Fruit fly (Drosophila melanogaster) whole organism, embryonic: ENCODE measurements around the gene Mo25.

Source experiments
- CG10321 ChIP-seq: fragments of 200-800 bp; sonication (Bioruptor generic); IDR thresholded peaks from 2 replicates; pipeline ENCODE4 v1.3.6; 2022; ENCODE audit warnings: missing biosample characterization, missing genetic modification characterization
- CG11504 ChIP-seq: fragments of 200-800 bp; sonication (Bioruptor generic); optimal IDR thresholded peaks from 3 replicates; lab custom pipeline; 2019; ENCODE audit warnings: missing biosample characterization, mild to moderate bottlenecking, missing genetic modification characterization, moderate library complexity
- CG12219 ChIP-seq: fragments of 200-800 bp; sonication (Bioruptor generic); optimal IDR thresholded peaks from 3 replicates; lab custom pipeline; 2018; ENCODE audit warnings: missing biosample characterization, mild to moderate bottlenecking, missing genetic modification characterization
- CG12942 ChIP-seq: fragments of 200-800 bp; sonication (Bioruptor generic); optimal IDR thresholded peaks from 3 replicates; lab custom pipeline; 2016; ENCODE audit warnings: missing biosample characterization, missing genetic modification characterization
- CG13287 ChIP-seq: fragments of 200-800 bp; sonication (Bioruptor generic); IDR thresholded peaks from 2 replicates; pipeline ENCODE4 v1.3.6; 2022; ENCODE audit warnings: missing biosample characterization, missing genetic modification characterization; ENCODE audit not compliant: partially characterized antibody
- CG13624 ChIP-seq: fragments of 200-800 bp; sonication (Bioruptor generic); optimal IDR thresholded peaks from 2 replicates; lab custom pipeline; 2016; ENCODE audit warnings: missing biosample characterization, missing genetic modification characterization
- CG1647 ChIP-seq: fragments of 200-800 bp; sonication (Bioruptor generic); optimal IDR thresholded peaks from 3 replicates; lab custom pipeline; 2016; ENCODE audit warnings: missing biosample characterization, missing genetic modification characterization
- CG17186 ChIP-seq: fragments of 200-800 bp; sonication (Bioruptor generic); optimal IDR thresholded peaks from 3 replicates; lab custom pipeline; 2017; ENCODE audit warnings: missing biosample characterization, missing genetic modification reagents, missing genetic modification characterization
- CG17359 ChIP-seq: fragments of 200-800 bp; sonication (Bioruptor generic); optimal IDR thresholded peaks from 3 replicates; lab custom pipeline; 2018; ENCODE audit warnings: missing biosample characterization, mild to moderate bottlenecking, missing genetic modification characterization, moderate library complexity
- CG1792 ChIP-seq: fragments of 200-800 bp; sonication (Bioruptor generic); optimal IDR thresholded peaks from 2 replicates; lab custom pipeline; 2016; ENCODE audit warnings: missing biosample characterization, missing genetic modification characterization
- CG18262 ChIP-seq: fragments of 200-800 bp; optimal IDR thresholded peaks from 3 replicates; lab custom pipeline; 2019; ENCODE audit warnings: missing biosample characterization, mild to moderate bottlenecking, missing genetic modification characterization, moderate library complexity
- CG2199 ChIP-seq: fragments of 200-800 bp; sonication (Bioruptor generic); IDR thresholded peaks from 3 replicates; pipeline ENCODE4 v1.3.6; 2022; ENCODE audit warnings: missing biosample characterization, missing genetic modification characterization
- CG2875 ChIP-seq: fragments of 200-800 bp; sonication (Bioruptor generic); optimal IDR thresholded peaks from 2 replicates; lab custom pipeline; 2017; ENCODE audit warnings: missing biosample characterization, mild to moderate bottlenecking, missing genetic modification characterization, missing genetic modification reagents
- CG31441 ChIP-seq: fragments of 200-800 bp; sonication (Bioruptor generic); IDR thresholded peaks from 2 replicates; pipeline ENCODE4 v1.3.6; 2022; ENCODE audit warnings: missing biosample characterization, missing genetic modification characterization
- CG3407 ChIP-seq: fragments of 200-800 bp; sonication (Bioruptor generic); optimal IDR thresholded peaks from 2 replicates; lab custom pipeline; 2018; ENCODE audit warnings: missing biosample characterization, mild to moderate bottlenecking, missing genetic modification characterization
- CG5180 ChIP-seq: fragments of 200-800 bp; sonication (Bioruptor generic); optimal IDR thresholded peaks from 3 replicates; lab custom pipeline; 2017; ENCODE audit warnings: missing biosample characterization, missing genetic modification characterization, mild to moderate bottlenecking, moderate library complexity, missing genetic modification reagents
- CG6254 ChIP-seq: fragments of 200-800 bp; sonication (Bioruptor generic); optimal IDR thresholded peaks from 3 replicates; lab custom pipeline; 2017; ENCODE audit warnings: mild to moderate bottlenecking, missing biosample characterization, missing genetic modification reagents, missing genetic modification characterization
- CG7357 ChIP-seq: fragments of 200-800 bp; sonication (Bioruptor generic); IDR thresholded peaks from 3 replicates; pipeline ENCODE4 v1.3.6; 2022; ENCODE audit warnings: missing biosample characterization, missing genetic modification characterization
- CG7556 ChIP-seq: fragments of 200-800 bp; sonication (Bioruptor generic); optimal IDR thresholded peaks from 2 replicates; lab custom pipeline; 2017; ENCODE audit warnings: missing biosample characterization, mild to moderate bottlenecking, missing genetic modification characterization
- CG7928 ChIP-seq: fragments of 200-800 bp; sonication (Bioruptor generic); optimal IDR thresholded peaks from 2 replicates; lab custom pipeline; 2017; ENCODE audit warnings: missing biosample characterization, mild to moderate bottlenecking, missing genetic modification characterization
- CG8388 ChIP-seq: fragments of 200-800 bp; sonication (Bioruptor generic); optimal IDR thresholded peaks from 2 replicates; lab custom pipeline; 2019; ENCODE audit warnings: missing biosample characterization, mild to moderate bottlenecking, missing genetic modification characterization, moderate library complexity
- D19B ChIP-seq: fragments of 200-800 bp; sonication (Bioruptor generic); optimal IDR thresholded peaks from 2 replicates; lab custom pipeline; 2017; ENCODE audit warnings: missing biosample characterization, mild to moderate bottlenecking, missing genetic modification characterization
- Dad ChIP-seq: fragments of 200-800 bp; sonication (Bioruptor generic); optimal IDR thresholded peaks from 3 replicates; lab custom pipeline; 2016; ENCODE audit warnings: missing biosample characterization, missing genetic modification characterization
- Dll ChIP-seq: fragments of 200-800 bp; sonication (Bioruptor generic); IDR thresholded peaks from 4 replicates; pipeline ENCODE4 v1.3.6; 2022; ENCODE audit warnings: missing biosample characterization, missing genetic modification characterization; ENCODE audit not compliant: partially characterized antibody
- H2.0 ChIP-seq: fragments of 200-800 bp; sonication (Bioruptor generic); IDR thresholded peaks from 2 replicates; pipeline ENCODE4 v1.3.6; 2022; ENCODE audit warnings: missing biosample characterization, missing genetic modification characterization
- HHEX ChIP-seq: fragments of 200-800 bp; sonication (Bioruptor generic); optimal IDR thresholded peaks from 3 replicates; lab custom pipeline; 2017; ENCODE audit warnings: missing biosample characterization, mild to moderate bottlenecking, missing genetic modification characterization, missing genetic modification reagents
- HLHmδ ChIP-seq: fragments of 200-800 bp; sonication (Bioruptor generic); optimal IDR thresholded peaks from 2 replicates; lab custom pipeline; 2018; ENCODE audit warnings: missing biosample characterization, mild to moderate bottlenecking, missing genetic modification characterization, moderate library complexity
- Hr78 ChIP-seq, 2 experiments: fragments of 200-800 bp in 1 of 2; fragments of >200 bp in 1 of 2; sonication (Bioruptor generic) in 1 of 2; optimal IDR thresholded peaks; 2 replicates each; lab custom pipeline; 2017 to 2019; ENCODE audit warnings: missing biosample characterization in 2 of 2, missing genetic modification characterization in 2 of 2, mild to moderate bottlenecking in 1 of 2, moderate library complexity in 1 of 2
- Jarid2 ChIP-seq: fragments of 200-800 bp; sonication (Bioruptor generic); optimal IDR thresholded peaks from 3 replicates; lab custom pipeline; 2017; ENCODE audit warnings: mild to moderate bottlenecking, missing biosample characterization, missing genetic modification reagents, missing genetic modification characterization
- MTF-1 ChIP-seq: fragments of 200-800 bp; sonication (Bioruptor generic); optimal IDR thresholded peaks from 2 replicates; lab custom pipeline; 2018; ENCODE audit warnings: missing biosample characterization, mild to moderate bottlenecking, missing genetic modification characterization, borderline replicate concordance
- Meics ChIP-seq: fragments of 200-800 bp; sonication (Bioruptor generic); optimal IDR thresholded peaks from 2 replicates; lab custom pipeline; 2017; ENCODE audit warnings: missing biosample characterization, mild to moderate bottlenecking, missing genetic modification characterization
- Ptx1 ChIP-seq: fragments of 200-800 bp; sonication (Bioruptor generic); IDR thresholded peaks from 2 replicates; pipeline ENCODE4 v1.3.6; 2022; ENCODE audit warnings: missing biosample characterization, missing genetic modification characterization
- Tbp ChIP-seq: fragments of >200 bp; optimal IDR thresholded peaks from 2 replicates; lab custom pipeline; 2018; ENCODE audit warnings: missing biosample characterization, missing genetic modification characterization
- Xrp1 ChIP-seq: fragments of 200-800 bp; sonication (Bioruptor generic); IDR thresholded peaks from 2 replicates; pipeline ENCODE4 v1.3.6; 2022; ENCODE audit warnings: missing biosample characterization, missing genetic modification characterization
- ash1 ChIP-seq: fragments of 200-800 bp; sonication (Bioruptor generic); optimal IDR thresholded peaks from 2 replicates; lab custom pipeline; 2018; ENCODE audit warnings: missing biosample characterization, mild to moderate bottlenecking, missing genetic modification characterization
- bab2 ChIP-seq: fragments of 200-800 bp; sonication (Bioruptor generic); optimal IDR thresholded peaks from 2 replicates; lab custom pipeline; 2016; ENCODE audit warnings: missing biosample characterization, missing genetic modification characterization
- cato ChIP-seq: fragments of 200-800 bp; sonication (Bioruptor generic); optimal IDR thresholded peaks from 2 replicates; lab custom pipeline; 2016; ENCODE audit warnings: missing biosample characterization, missing genetic modification characterization, borderline replicate concordance
- croc ChIP-seq: fragments of 200-800 bp; sonication (Bioruptor generic); conservative IDR thresholded peaks from 3 replicates; pipeline ENCODE4 v1.3.6; 2022; ENCODE audit warnings: missing biosample characterization, missing genetic modification characterization
- dpn ChIP-seq, 2 experiments: fragments of 200-800 bp; sonication (Bioruptor generic); optimal IDR thresholded peaks; 3 replicates each; lab custom pipeline; 2016; ENCODE audit warnings: missing biosample characterization in 2 of 2, missing genetic modification characterization in 2 of 2
- exex ChIP-seq: fragments of 200-800 bp; sonication (Bioruptor generic); optimal IDR thresholded peaks from 4 replicates; lab custom pipeline; 2018; ENCODE audit warnings: missing biosample characterization, mild to moderate bottlenecking, missing genetic modification characterization, moderate library complexity
- gcm2 ChIP-seq: fragments of 200-800 bp; sonication (Bioruptor generic); optimal IDR thresholded peaks from 2 replicates; lab custom pipeline; 2016; ENCODE audit warnings: missing biosample characterization, missing genetic modification characterization
- grau ChIP-seq: fragments of 200-800 bp; optimal IDR thresholded peaks from 3 replicates; lab custom pipeline; 2019; ENCODE audit warnings: missing biosample characterization, mild to moderate bottlenecking, missing genetic modification characterization, moderate library complexity
- insv ChIP-seq, 2 experiments: fragments of 200-800 bp; sonication (Bioruptor generic); optimal IDR thresholded peaks; 3 replicates each; lab custom pipeline; 2016 to 2018; ENCODE audit warnings: missing biosample characterization in 2 of 2, missing genetic modification characterization in 2 of 2
- lab ChIP-seq: fragments of 200-800 bp; sonication (Bioruptor generic); optimal IDR thresholded peaks from 3 replicates; lab custom pipeline; 2017; ENCODE audit warnings: missing biosample characterization, missing genetic modification characterization, mild to moderate bottlenecking, moderate library complexity, missing genetic modification reagents
- onecut ChIP-seq: fragments of 200-800 bp; sonication (Bioruptor generic); IDR thresholded peaks from 2 replicates; pipeline ENCODE4 v1.3.6; 2022; ENCODE audit warnings: missing biosample characterization, missing genetic modification characterization
- pan ChIP-seq, 4 experiments: fragments of >200 bp in 3 of 4; fragments of 200-800 bp in 1 of 4; sonication (Bioruptor generic) in 1 of 4; optimal IDR thresholded peaks in 3 of 4; IDR thresholded peaks in 1 of 4; 2 replicates each; pipeline versions ENCODE4 v1.3.6 to Lab custom; 2017 to 2022; ENCODE audit warnings: missing biosample characterization in 2 of 4, missing genetic modification characterization in 2 of 4, mixed read lengths in 1 of 4
- pita ChIP-seq: fragments of 200-800 bp; sonication (Bioruptor generic); optimal IDR thresholded peaks from 2 replicates; lab custom pipeline; 2017; ENCODE audit warnings: missing biosample characterization, mild to moderate bottlenecking, missing genetic modification characterization
- so ChIP-seq: fragments of 200-800 bp; sonication (Bioruptor generic); IDR thresholded peaks from 3 replicates; pipeline ENCODE4 v1.3.6; 2022; ENCODE audit warnings: missing biosample characterization, missing genetic modification characterization
- unpg ChIP-seq: fragments of 200-800 bp; sonication (Bioruptor generic); optimal IDR thresholded peaks from 3 replicates; lab custom pipeline; 2018; ENCODE audit warnings: missing biosample characterization, mild to moderate bottlenecking, missing genetic modification characterization, moderate library complexity

Gene Mo25

DNA sequence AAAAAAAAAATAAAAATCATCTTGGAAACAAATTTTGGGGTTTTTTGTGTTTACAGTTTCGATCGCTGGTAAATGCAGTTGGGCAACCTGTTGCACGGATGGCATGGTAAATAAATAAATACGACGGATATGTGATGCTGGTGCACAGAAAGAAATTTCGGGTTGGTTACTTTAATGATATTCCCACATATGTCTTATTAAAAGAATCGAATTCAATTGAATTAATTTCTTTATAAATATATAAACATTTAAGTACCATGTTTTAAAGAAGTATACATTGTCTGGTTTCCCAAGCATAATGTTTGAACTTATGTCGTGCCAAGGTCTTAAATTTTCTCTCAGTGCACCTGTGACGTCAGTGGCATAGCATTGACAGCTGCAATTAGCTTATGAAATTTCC lies 47.8 kb downstream of the Mo25 start (continued):
- peak; percentile 40 for TF ChIP-seq CG7556 (GFP tag; lab: Kevin White, UChicago)
- TF ChIP-seq CG2199: no peak
- peak; percentile 43; the same call in 1 of the 2 replicates for TF ChIP-seq H2.0 (GFP tag; lab: Robert Waterston, UW)
- no peak for TF ChIP-seq CG10321 (GFP tag; lab: Robert Waterston, UW)
- no peak for TF ChIP-seq CG7928 (GFP tag; lab: Kevin White, UChicago)
- TF ChIP-seq grau: peak; percentile 68
- no peak for TF ChIP-seq Dad (GFP tag; lab: Kevin White, UChicago)
- TF ChIP-seq CG12219: peak; percentile 65
- no peak for TF ChIP-seq CG17186 (GFP tag; lab: Kevin White, UChicago)
- TF ChIP-seq exex (tag; lab: Kevin White, UChicago): no peak
- 0 out of 3 replicates have a peak, but pooled peaks have one; percentile 33 for TF ChIP-seq croc (GFP tag; lab: Robert Waterston, UW)
- TF ChIP-seq gcm2: no peak
- TF ChIP-seq CG12942: peak; percentile 39
- TF ChIP-seq ash1: no peak
- TF ChIP-seq pan (optimal IDR thresholded peaks at IDR 0.05; lab: Kevin White, UChicago): no peak
- TF ChIP-seq pan (GFP tag; optimal IDR thresholded peaks at IDR 0.05 in 1 of 2, IDR thresholded peaks at IDR 0.05 in 1 of 2): peak in 1 of 2 experiments; percentile 67
- TF ChIP-seq pita (GFP tag; lab: Kevin White, UChicago): no peak
- TF ChIP-seq dpn (GFP tag; optimal IDR thresholded peaks at IDR 0.05; lab: Kevin White, UChicago): peak in 1 of 2 experiments; percentile 63
- TF ChIP-seq unpg (GFP tag; lab: Kevin White, UChicago): peak; percentile 77
- peak; percentile 77 for TF ChIP-seq CG18262 (tag; lab: Kevin White, UChicago)
- peak; percentile 51 for TF ChIP-seq CG3407 (GFP tag; lab: Kevin White, UChicago)
- no peak for TF ChIP-seq D19B
- TF ChIP-seq cato (GFP tag; lab: Kevin White, UChicago): peak; percentile 6
- TF ChIP-seq CG6254 (GFP tag; lab: Kevin White, UChicago): peak; percentile 65
- no peak for TF ChIP-seq CG13287
- TF ChIP-seq CG11504: peak; percentile 81
- TF ChIP-seq CG13624: no peak
- peak; percentile 78 for TF ChIP-seq CG17359 (tag; lab: Kevin White, UChicago)
- TF ChIP-seq CG1647 (GFP tag; lab: Kevin White, UChicago): no peak
- no peak for TF ChIP-seq bab2 (GFP tag; lab: Kevin White, UChicago)
- no peak for TF ChIP-seq insv (GFP tag; optimal IDR thresholded peaks at IDR 0.05; lab: Kevin White, UChicago)
- peak; percentile 56 for TF ChIP-seq lab (GFP tag; lab: Kevin White, UChicago)
- TF ChIP-seq Xrp1 (GFP tag; lab: Robert Waterston, UW): peak; percentile 71
- peak; percentile 50 for TF ChIP-seq CG2875 (GFP tag; lab: Kevin White, UChicago)
- TF ChIP-seq CG8388 (GFP tag; lab: Kevin White, UChicago): peak; percentile 67
- TF ChIP-seq CG31441 (GFP tag; lab: Robert Waterston, UW): peak; percentile 75
- peak; percentile 45 for TF ChIP-seq CG5180 (GFP tag; lab: Kevin White, UChicago)
- TF ChIP-seq Tbp: no peak
- TF ChIP-seq Jarid2 (GFP tag; lab: Kevin White, UChicago): peak; percentile 1
- peak; percentile 42 for TF ChIP-seq HHEX (GFP tag; lab: Kevin White, UChicago)
- TF ChIP-seq CG7357: no peak
- peak; percentile 28 for TF ChIP-seq MTF-1 (GFP tag; lab: Kevin White, UChicago)
- no peak for TF ChIP-seq so (GFP tag; lab: Robert Waterston, UW)
- TF ChIP-seq CG1792: no peak
- TF ChIP-seq onecut (GFP tag; lab: Robert Waterston, UW): peak; percentile 22; the same call in 1 of the 2 replicates
- TF ChIP-seq Ptx1: peak; percentile 61
- TF ChIP-seq HLHmδ (GFP tag; lab: Kevin White, UChicago): no peak
- TF ChIP-seq Dll: no peak
- peak; percentile 29 for TF ChIP-seq Meics
- no peak for TF ChIP-seq Hr78 (GFP tag; optimal IDR thresholded peaks at IDR 0.05; lab: Kevin White, UChicago)
